Worm (Caenorhabditis elegans): ENCODE data around the gene lips-3.

- no peak for TF ChIP-seq let-526 (GFP tag; IDR thresholded peaks at IDR 0.05)
- TF ChIP-seq ceh-27 (GFP tag; optimal IDR thresholded peaks at IDR 0.05): no peak
- no peak for TF ChIP-seq sea-2 (GFP tag; IDR thresholded peaks at IDR 0.05)
- TF ChIP-seq ztf-3 (GFP tag; optimal IDR thresholded peaks at IDR 0.05): peak; percentile 50
- no peak for TF ChIP-seq madf-6 (GFP tag; IDR thresholded peaks at IDR 0.05)
- no peak for TF ChIP-seq nfyb-1 (GFP tag; IDR thresholded peaks at IDR 0.05)
- no peak for TF ChIP-seq C17E4.6 (GFP tag; IDR thresholded peaks at IDR 0.05)
- no peak for TF ChIP-seq F52B5.7 (tag; optimal IDR thresholded peaks at IDR 0.05)
- no peak for TF ChIP-seq ama-1 (optimal IDR thresholded peaks at IDR 0.05)
- TF ChIP-seq ama-1 (GFP tag; optimal IDR thresholded peaks at IDR 0.05): no peak
- no peak for TF ChIP-seq unc-62 (GFP tag; optimal IDR thresholded peaks at IDR 0.05)
- no peak for TF ChIP-seq nhr-90 (tag; optimal IDR thresholded peaks at IDR 0.05)
- no peak for TF ChIP-seq ZK185.1 (tag; optimal IDR thresholded peaks at IDR 0.05; ENCODE audit: poor library complexity, severe bottlenecking)
- no peak for TF ChIP-seq rcor-1 (GFP tag; IDR thresholded peaks at IDR 0.05)
- no peak for TF ChIP-seq Y56A3A.18 (GFP tag; IDR thresholded peaks at IDR 0.05)
Measured at ce11 chrIII:4626148-4626922, 10.0 kb downstream of the lips-3 start.
